Fruit fly (Drosophila melanogaster): ENCODE results near the gene t-cup.

Gene t-cup

DNA sequence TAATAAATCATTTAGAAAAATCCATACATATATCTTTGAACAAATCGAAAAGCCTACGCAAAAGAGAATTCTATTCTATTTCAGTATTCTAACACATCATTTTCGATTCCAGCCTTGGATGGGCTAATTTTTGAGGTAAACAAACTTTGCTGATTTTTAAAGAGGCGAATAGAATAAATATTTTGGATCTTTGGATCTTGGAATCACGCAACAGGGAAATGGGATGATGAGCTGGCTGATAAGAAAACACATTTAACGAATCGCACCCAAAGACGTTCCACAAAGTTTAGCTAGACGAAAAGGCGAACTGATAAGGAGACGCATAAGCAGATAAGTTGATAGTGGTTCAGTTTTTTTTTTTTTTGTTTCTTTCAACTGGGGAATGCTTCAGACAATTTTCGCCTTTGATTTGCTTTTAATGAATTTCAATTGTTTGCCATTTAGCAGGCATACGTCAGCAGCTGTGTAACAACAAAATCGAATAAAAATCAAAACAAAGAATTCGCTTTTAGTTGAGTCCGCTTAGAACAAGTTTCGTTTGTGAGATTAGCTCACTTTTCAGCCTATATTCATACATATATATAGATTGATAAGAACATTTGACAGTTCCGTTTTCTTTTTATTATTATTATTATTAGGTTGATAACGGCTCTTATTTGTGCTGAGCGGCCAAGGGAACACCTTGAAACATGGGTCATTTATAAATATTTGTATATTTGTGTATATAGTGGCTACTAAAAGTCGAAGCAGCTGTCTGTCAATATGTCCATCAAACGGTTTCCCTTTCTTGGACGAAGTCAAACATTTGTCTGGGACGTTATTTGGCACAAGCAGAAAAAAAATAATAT is 31.7 kb downstream of the t-cup start:
- TF ChIP-seq CG15696 (tag; optimal IDR thresholded peaks at IDR 0.05) = peak; percentile 69
- 0 out of 2 replicates have a peak, but pooled peaks have one; percentile 17 for TF ChIP-seq onecut (GFP tag; IDR thresholded peaks at IDR 0.05)
- no peak for TF ChIP-seq luna (GFP tag; optimal IDR thresholded peaks at IDR 0.05)
- TF ChIP-seq gsb-n (tag; optimal IDR thresholded peaks at IDR 0.05) = peak; percentile 53
- TF ChIP-seq CG10147 (GFP tag; optimal IDR thresholded peaks at IDR 0.05) = peak; percentile 31
- TF ChIP-seq Blimp-1 (GFP tag; optimal IDR thresholded peaks at IDR 0.05) = peak; percentile 47
- peak in 1 of 2 experiments; percentile 54 for TF ChIP-seq bsh (GFP tag; optimal IDR thresholded peaks at IDR 0.05)
- TF ChIP-seq CG15514 (GFP tag; optimal IDR thresholded peaks at IDR 0.05) = peak; percentile 35
- peak; percentile 11 for TF ChIP-seq Fer3 (tag; optimal IDR thresholded peaks at IDR 0.05)
- no peak for TF ChIP-seq CG8089 (GFP tag; optimal IDR thresholded peaks at IDR 0.05)
- TF ChIP-seq CG17568 (GFP tag; optimal IDR thresholded peaks at IDR 0.05) = peak; percentile 45
- TF ChIP-seq CG30431 (GFP tag; optimal IDR thresholded peaks at IDR 0.05) = no peak
- TF ChIP-seq CG12769 (tag; optimal IDR thresholded peaks at IDR 0.05) = peak; percentile 6
- TF ChIP-seq Eip74EF (GFP tag; optimal IDR thresholded peaks at IDR 0.05) = peak in 1 of 2 experiments; percentile 23
- TF ChIP-seq CG17385 (GFP tag; optimal IDR thresholded peaks at IDR 0.05) = peak; percentile 5
- peak; percentile 23 for TF ChIP-seq HHEX (GFP tag; optimal IDR thresholded peaks at IDR 0.05)
- peak; percentile 51 for TF ChIP-seq Asciz (GFP tag; optimal IDR thresholded peaks at IDR 0.05)
- TF ChIP-seq CG3407 (GFP tag; optimal IDR thresholded peaks at IDR 0.05) = peak; percentile 65
- TF ChIP-seq CG1233 (GFP tag; optimal IDR thresholded peaks at IDR 0.05) = peak; percentile 10
- TF ChIP-seq dmrt11E (tag; optimal IDR thresholded peaks at IDR 0.05) = peak; percentile 59
- TF ChIP-seq CG2875 (GFP tag; optimal IDR thresholded peaks at IDR 0.05) = peak; percentile 56
- TF ChIP-seq CG8388 (GFP tag; optimal IDR thresholded peaks at IDR 0.05) = peak; percentile 17
- TF ChIP-seq twi (tag; optimal IDR thresholded peaks at IDR 0.05) = peak; percentile 24
- TF ChIP-seq lola (GFP tag; optimal IDR thresholded peaks at IDR 0.05) = peak in 1 of 3 experiments; percentile 23
- peak; percentile 9 for TF ChIP-seq CG2116 (GFP tag; optimal IDR thresholded peaks at IDR 0.05)
- TF ChIP-seq CG7745 (tag; optimal IDR thresholded peaks at IDR 0.05) = peak; percentile 64
- peak; percentile 61 for TF ChIP-seq fd102C (GFP tag; optimal IDR thresholded peaks at IDR 0.05)
- peak; percentile 37 for TF ChIP-seq odd (GFP tag; optimal IDR thresholded peaks at IDR 0.05)
- TF ChIP-seq CG2678 (tag; optimal IDR thresholded peaks at IDR 0.05) = peak; percentile 41
- TF ChIP-seq CoRest (tag; optimal IDR thresholded peaks at IDR 0.05) = no peak
- peak; percentile 31; the same call in 1 of the 2 replicates for TF ChIP-seq Atf6 (GFP tag; IDR thresholded peaks at IDR 0.05)
- TF ChIP-seq CG9727 (GFP tag; optimal IDR thresholded peaks at IDR 0.05) = peak; percentile 35
- peak; percentile 78 for TF ChIP-seq CG34376 (GFP tag; optimal IDR thresholded peaks at IDR 0.05)
- TF ChIP-seq CG18599 (GFP tag; optimal IDR thresholded peaks at IDR 0.05) = peak; percentile 47
- TF ChIP-seq CG6175 (GFP tag; IDR thresholded peaks at IDR 0.05) = no peak
- peak in 1 of 2 experiments; percentile 9 for TF ChIP-seq eve (GFP tag; optimal IDR thresholded peaks at IDR 0.05)
- TF ChIP-seq CkIIα-i1 (GFP tag; IDR thresholded peaks at IDR 0.05) = no peak
- TF ChIP-seq CG12299 (tag; optimal IDR thresholded peaks at IDR 0.05) = peak; percentile 10
- TF ChIP-seq CG2202 (tag; optimal IDR thresholded peaks at IDR 0.05) = peak; percentile 47
- peak; percentile 35 for TF ChIP-seq CG18619 (GFP tag; optimal IDR thresholded peaks at IDR 0.05)
- peak; percentile 53 for TF ChIP-seq CG12071 (GFP tag; optimal IDR thresholded peaks at IDR 0.05)
- peak; percentile 55 for TF ChIP-seq Vsx1 (GFP tag; optimal IDR thresholded peaks at IDR 0.05)
- TF ChIP-seq CG31441 (GFP tag; IDR thresholded peaks at IDR 0.05) = peak; percentile 44; the same call in 1 of the 2 replicates
- peak; percentile 77 for TF ChIP-seq ac (GFP tag; optimal IDR thresholded peaks at IDR 0.05)
- peak; percentile 56 for TF ChIP-seq lab (GFP tag; optimal IDR thresholded peaks at IDR 0.05)
- peak; percentile 84 for TF ChIP-seq exex (tag; optimal IDR thresholded peaks at IDR 0.05)
